Fruit fly (Drosophila melanogaster) whole organism, embryonic: Measurements from ENCODE around the gene CG5535.

ENCODE experiments used
- CG11093 ChIP-seq: fragments of 200-800 bp; sonication (Bioruptor generic); IDR thresholded peaks from 3 replicates; pipeline ENCODE4 v1.3.6; 2022; ENCODE audit warnings: missing biosample characterization, missing genetic modification characterization
- CG12942 ChIP-seq: fragments of 200-800 bp; sonication (Bioruptor generic); optimal IDR thresholded peaks from 3 replicates; lab custom pipeline; 2016; ENCODE audit warnings: missing biosample characterization, missing genetic modification characterization
- CG13775 ChIP-seq: fragments of 200-800 bp; sonication (Bioruptor generic); optimal IDR thresholded peaks from 3 replicates; lab custom pipeline; 2017; ENCODE audit warnings: missing biosample characterization, mild to moderate bottlenecking, missing genetic modification characterization
- CG14965 ChIP-seq: fragments of 200-800 bp; sonication (Bioruptor generic); optimal IDR thresholded peaks from 2 replicates; lab custom pipeline; 2016; ENCODE audit warnings: missing biosample characterization, missing genetic modification characterization, borderline replicate concordance
- CG15011 ChIP-seq: fragments of 200-800 bp; sonication (Bioruptor generic); optimal IDR thresholded peaks from 3 replicates; lab custom pipeline; 2018; ENCODE audit warnings: missing biosample characterization, mild to moderate bottlenecking, missing genetic modification characterization
- CG15514 ChIP-seq: fragments of 200-800 bp; sonication (Bioruptor generic); optimal IDR thresholded peaks from 3 replicates; lab custom pipeline; 2017; ENCODE audit warnings: missing biosample characterization, missing genetic modification characterization, mild to moderate bottlenecking, moderate library complexity, missing genetic modification reagents
- CG16779 ChIP-seq: fragments of 200-800 bp; sonication (Bioruptor generic); IDR thresholded peaks from 2 replicates; pipeline ENCODE4 v1.3.6; 2022; ENCODE audit warnings: missing biosample characterization, missing genetic modification characterization
- CG17186 ChIP-seq: fragments of 200-800 bp; sonication (Bioruptor generic); optimal IDR thresholded peaks from 3 replicates; lab custom pipeline; 2017; ENCODE audit warnings: missing biosample characterization, missing genetic modification reagents, missing genetic modification characterization
- CG17568 ChIP-seq: fragments of 200-800 bp; sonication (Bioruptor generic); optimal IDR thresholded peaks from 2 replicates; lab custom pipeline; 2018; ENCODE audit warnings: missing biosample characterization, mild to moderate bottlenecking, missing genetic modification characterization, moderate library complexity
- CG17612 ChIP-seq: fragments of 200-800 bp; sonication (Bioruptor generic); IDR thresholded peaks from 2 replicates; pipeline ENCODE4 v1.3.6; 2022; ENCODE audit warnings: missing biosample characterization, missing genetic modification characterization
- CG2202 ChIP-seq: fragments of 200-800 bp; sonication (Bioruptor generic); optimal IDR thresholded peaks from 2 replicates; lab custom pipeline; 2018; ENCODE audit warnings: missing biosample characterization, mild to moderate bottlenecking, missing genetic modification characterization
- CG31388 ChIP-seq: fragments of 200-800 bp; sonication (Bioruptor generic); optimal IDR thresholded peaks from 2 replicates; lab custom pipeline; 2016; ENCODE audit warnings: missing biosample characterization, missing genetic modification characterization
- CG34224 ChIP-seq: fragments of 200-800 bp; sonication (Bioruptor generic); IDR thresholded peaks from 3 replicates; pipeline ENCODE4 v1.3.6; 2022; ENCODE audit warnings: missing biosample characterization, missing genetic modification characterization; ENCODE audit not compliant: partially characterized antibody
- CG4404 ChIP-seq: fragments of 200-800 bp; sonication (Bioruptor generic); IDR thresholded peaks from 2 replicates; pipeline ENCODE4 v1.3.6; 2022; ENCODE audit warnings: missing biosample characterization, missing genetic modification characterization
- CG6654 ChIP-seq: fragments of 200-800 bp; sonication (Bioruptor generic); optimal IDR thresholded peaks from 2 replicates; lab custom pipeline; 2017; ENCODE audit warnings: missing biosample characterization, mild to moderate bottlenecking, missing genetic modification characterization
- CG9609 ChIP-seq: fragments of 200-800 bp; sonication (Bioruptor generic); optimal IDR thresholded peaks from 3 replicates; lab custom pipeline; 2016; ENCODE audit warnings: missing biosample characterization, missing genetic modification characterization
- Deaf1 ChIP-seq: fragments of 200-800 bp; optimal IDR thresholded peaks from 3 replicates; lab custom pipeline; 2019; ENCODE audit warnings: missing biosample characterization, mild to moderate bottlenecking, missing genetic modification characterization, moderate library complexity
- Dll ChIP-seq: fragments of 200-800 bp; sonication (Bioruptor generic); IDR thresholded peaks from 4 replicates; pipeline ENCODE4 v1.3.6; 2022; ENCODE audit warnings: missing biosample characterization, missing genetic modification characterization; ENCODE audit not compliant: partially characterized antibody
- E2f1 ChIP-seq: fragments of 200-800 bp; sonication (Bioruptor generic); IDR thresholded peaks from 2 replicates; pipeline ENCODE4 v1.3.6; 2022; ENCODE audit warnings: missing biosample characterization, missing genetic modification characterization
- H15 ChIP-seq: fragments of 200-800 bp; sonication (Bioruptor generic); IDR thresholded peaks from 3 replicates; pipeline ENCODE4 v1.3.6; 2022; ENCODE audit warnings: missing biosample characterization, missing genetic modification characterization
- Mes4 ChIP-seq: fragments of 200-800 bp; sonication (Bioruptor generic); optimal IDR thresholded peaks from 2 replicates; lab custom pipeline; 2016; ENCODE audit warnings: missing biosample characterization, missing genetic modification characterization
- NFAT ChIP-seq: fragments of 200-800 bp; sonication (Bioruptor generic); IDR thresholded peaks from 2 replicates; pipeline ENCODE4 v1.3.6; 2022; ENCODE audit warnings: missing biosample characterization, missing genetic modification characterization
- Nf-YA ChIP-seq: fragments of 200-800 bp; sonication (Bioruptor generic); IDR thresholded peaks from 2 replicates; pipeline ENCODE4 v1.3.6; 2022; ENCODE audit warnings: missing biosample characterization, missing genetic modification characterization
- Oaz ChIP-seq: fragments of 200-800 bp; sonication (Bioruptor generic); IDR thresholded peaks from 2 replicates; pipeline ENCODE4 v1.3.6; 2022; ENCODE audit warnings: missing biosample characterization, missing genetic modification characterization
- Opbp ChIP-seq: fragments of 200-800 bp; sonication (Bioruptor generic); IDR thresholded peaks from 3 replicates; pipeline ENCODE4 v1.3.6; 2022; ENCODE audit warnings: missing biosample characterization, missing genetic modification characterization; ENCODE audit not compliant: partially characterized antibody
- Ptx1 ChIP-seq: fragments of 200-800 bp; sonication (Bioruptor generic); IDR thresholded peaks from 2 replicates; pipeline ENCODE4 v1.3.6; 2022; ENCODE audit warnings: missing biosample characterization, missing genetic modification characterization
- bab2 ChIP-seq: fragments of 200-800 bp; sonication (Bioruptor generic); optimal IDR thresholded peaks from 2 replicates; lab custom pipeline; 2016; ENCODE audit warnings: missing biosample characterization, missing genetic modification characterization
- bcd ChIP-seq: fragments of 200-800 bp; sonication (Bioruptor generic); optimal IDR thresholded peaks from 2 replicates; lab custom pipeline; 2017; ENCODE audit warnings: missing biosample characterization, mild to moderate bottlenecking, missing genetic modification characterization
- chinmo ChIP-seq: fragments of 200-800 bp; sonication (Bioruptor generic); IDR thresholded peaks from 4 replicates; pipeline ENCODE4 v1.3.6; 2022; ENCODE audit warnings: missing biosample characterization, missing genetic modification characterization; ENCODE audit not compliant: partially characterized antibody
- dimm ChIP-seq: fragments of 200-800 bp; sonication (Bioruptor generic); IDR thresholded peaks from 2 replicates; pipeline ENCODE4 v1.3.6; 2022; ENCODE audit warnings: missing biosample characterization, missing genetic modification characterization
- dmrt11E ChIP-seq: fragments of 200-800 bp; sonication (Bioruptor generic); optimal IDR thresholded peaks from 3 replicates; lab custom pipeline; 2018; ENCODE audit warnings: missing biosample characterization, mild to moderate bottlenecking, missing genetic modification characterization, moderate library complexity
- dysf ChIP-seq: fragments of 200-800 bp; sonication (Bioruptor generic); IDR thresholded peaks from 3 replicates; pipeline ENCODE4 v1.3.6; 2022; ENCODE audit warnings: missing biosample characterization, missing genetic modification characterization
- ewg ChIP-seq: fragments of 200-800 bp; sonication (Bioruptor generic); optimal IDR thresholded peaks from 3 replicates; lab custom pipeline; 2017; ENCODE audit warnings: mild to moderate bottlenecking, missing biosample characterization, missing genetic modification reagents, missing genetic modification characterization
- grn ChIP-seq: fragments of 200-800 bp; sonication (Bioruptor generic); optimal IDR thresholded peaks from 3 replicates; lab custom pipeline; 2017; ENCODE audit warnings: missing biosample characterization, missing genetic modification characterization
- gsb-n ChIP-seq: fragments of 200-800 bp; sonication (Bioruptor generic); optimal IDR thresholded peaks from 3 replicates; lab custom pipeline; 2018; ENCODE audit warnings: missing biosample characterization, mild to moderate bottlenecking, missing genetic modification characterization
- kah ChIP-seq: fragments of 200-800 bp; sonication (Bioruptor generic); optimal IDR thresholded peaks from 2 replicates; lab custom pipeline; 2018; ENCODE audit warnings: missing biosample characterization, mild to moderate bottlenecking, missing genetic modification characterization
- oc ChIP-seq: fragments of 200-800 bp; sonication (Bioruptor generic); optimal IDR thresholded peaks from 2 replicates; lab custom pipeline; 2018; ENCODE audit warnings: missing biosample characterization, mild to moderate bottlenecking, missing genetic modification characterization, moderate library complexity
- otp ChIP-seq: fragments of 200-800 bp; sonication (Bioruptor generic); IDR thresholded peaks from 3 replicates; pipeline ENCODE4, ENCODE4 v1.3.6; 2022; ENCODE audit warnings: missing biosample characterization, missing genetic modification characterization
- peb ChIP-seq: fragments of 200-800 bp; sonication (Bioruptor generic); IDR thresholded peaks from 2 replicates; pipeline ENCODE4 v1.3.6; 2022; ENCODE audit warnings: missing biosample characterization, missing genetic modification characterization
- pita ChIP-seq: fragments of 200-800 bp; sonication (Bioruptor generic); optimal IDR thresholded peaks from 2 replicates; lab custom pipeline; 2017; ENCODE audit warnings: missing biosample characterization, mild to moderate bottlenecking, missing genetic modification characterization
- psq ChIP-seq: fragments of 200-800 bp; sonication (Bioruptor generic); optimal IDR thresholded peaks from 2 replicates; lab custom pipeline; 2017; ENCODE audit warnings: missing biosample characterization, missing genetic modification characterization
- ranshi ChIP-seq: fragments of 200-800 bp; sonication (Bioruptor generic); IDR thresholded peaks from 2 replicates; pipeline ENCODE4 v1.3.6; 2022; ENCODE audit warnings: missing biosample characterization, missing genetic modification characterization
- sob ChIP-seq: fragments of 200-800 bp; sonication (Bioruptor generic); IDR thresholded peaks from 2 replicates; pipeline ENCODE4 v1.3.6; 2022; ENCODE audit warnings: missing biosample characterization, missing genetic modification characterization
- ttk ChIP-seq: fragments of 200-800 bp; sonication (Bioruptor generic); IDR thresholded peaks from 2 replicates; pipeline ENCODE4 v2.1.2; 2022; ENCODE audit warnings: missing biosample characterization, missing genetic modification characterization
- usp ChIP-seq: fragments of >200 bp; optimal IDR thresholded peaks from 2 replicates; lab custom pipeline; 2017; ENCODE audit warnings: missing biosample characterization, missing genetic modification characterization
- zfh1 ChIP-seq: fragments of 200-800 bp; sonication (Bioruptor generic); IDR thresholded peaks from 3 replicates; pipeline ENCODE4 v1.3.6; 2022; ENCODE audit warnings: missing biosample characterization, missing genetic modification characterization
- zfh2 ChIP-seq: fragments of 200-800 bp; sonication (Bioruptor generic); optimal IDR thresholded peaks from 2 replicates; lab custom pipeline; 2016; ENCODE audit warnings: missing biosample characterization, missing genetic modification characterization

The CG5535 gene

dm6 chr3L:17895815-17896275 is 39.3 kb upstream of the CG5535 start, which contains the start of gene Tsp74F (continued):
- TF ChIP-seq dmrt11E (tag; lab: Kevin White, UChicago) (no peak), sob (GFP tag; lab: Robert Waterston, UW) (no peak), usp (GFP tag; lab: Kevin White, UChicago) (no peak), CG17612 (GFP tag; lab: Robert Waterston, UW) (no peak), zfh2 (no peak), CG14965 (no peak), ewg (GFP tag; lab: Kevin White, UChicago) (no peak), CG12942 (GFP tag; lab: Kevin White, UChicago) (no peak), Ptx1 (GFP tag; lab: Robert Waterston, UW) (no peak), E2f1 (GFP tag; lab: Robert Waterston, UW) (no peak), zfh1 (no peak), kah (no peak), CG9609 (GFP tag; lab: Kevin White, UChicago) (no peak), Nf-YA (GFP tag; lab: Robert Waterston, UW) (no peak), CG4404 (no peak), gsb-n (no peak), CG6654 (GFP tag; lab: Kevin White, UChicago) (no peak), Opbp (GFP tag; lab: Robert Waterston, UW) (no peak), peb (no peak), oc (tag; lab: Kevin White, UChicago) (peak; percentile 61), NFAT (GFP tag; lab: Robert Waterston, UW) (no peak), CG17568 (GFP tag; lab: Kevin White, UChicago) (peak; percentile 43), psq (GFP tag; lab: Kevin White, UChicago) (peak; percentile 5), CG31388 (GFP tag; lab: Kevin White, UChicago) (no peak), pita (no peak), grn (GFP tag; lab: Kevin White, UChicago) (no peak), dysf (peak; percentile 21; the same call in 1 of the 3 replicates), ranshi (no peak), Oaz (GFP tag; lab: Robert Waterston, UW) (no peak), H15 (GFP tag; lab: Robert Waterston, UW) (no peak), CG17186 (GFP tag; lab: Kevin White, UChicago) (no peak), CG15514 (no peak), Dll (GFP tag; lab: Robert Waterston, UW) (no peak), ttk (GFP tag; lab: Robert Waterston, UW) (no peak), CG34224 (GFP tag; lab: Robert Waterston, UW) (no peak), CG15011 (GFP tag; lab: Kevin White, UChicago) (no peak), otp (GFP tag; lab: Robert Waterston, UW) (no peak), CG2202 (tag; lab: Kevin White, UChicago) (no peak), bcd (no peak)
- TF ChIP-seq, all 482 proteins: peak for 56

DNA sequence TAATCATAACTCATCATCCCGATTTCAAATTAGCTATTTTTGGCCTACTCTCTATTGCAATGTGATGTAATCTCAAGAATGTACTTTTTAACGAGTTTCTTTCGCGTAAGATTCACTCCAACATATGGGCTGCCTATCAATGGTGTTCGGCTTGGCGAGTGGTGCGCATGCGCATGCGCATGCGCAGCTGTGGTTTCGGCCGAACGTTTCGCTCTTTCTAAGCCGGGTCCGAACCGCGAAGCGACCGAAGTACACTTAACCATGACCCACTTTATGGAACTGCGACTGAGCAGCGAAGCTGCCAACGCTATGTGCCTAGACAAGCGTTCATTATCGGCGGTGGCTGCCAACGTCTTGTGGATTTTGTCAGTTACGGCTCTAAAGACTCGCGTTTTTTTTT is 37.1 kb upstream of the CG5535 start:
- TF ChIP-seq ewg (GFP tag; lab: Kevin White, UChicago) (peak; percentile 65), chinmo (GFP tag; lab: Robert Waterston, UW) (0 out of 4 replicates have a peak, but pooled peaks have one; percentile 69), bab2 (GFP tag; lab: Kevin White, UChicago) (no peak), CG11093 (GFP tag; lab: Robert Waterston, UW) (no peak), CG13775 (GFP tag; lab: Kevin White, UChicago) (no peak), Mes4 (GFP tag; lab: Kevin White, UChicago) (no peak), dimm (GFP tag; lab: Robert Waterston, UW) (no peak), CG16779 (GFP tag; lab: Robert Waterston, UW) (0 out of 2 replicates have a peak, but pooled peaks have one; percentile 4), Deaf1 (tag; lab: Kevin White, UChicago) (peak; percentile 80), CG17568 (GFP tag; lab: Kevin White, UChicago) (no peak), kah (no peak)
